Worm (Caenorhabditis elegans): ENCODE data around the gene clec-196.

DNA sequence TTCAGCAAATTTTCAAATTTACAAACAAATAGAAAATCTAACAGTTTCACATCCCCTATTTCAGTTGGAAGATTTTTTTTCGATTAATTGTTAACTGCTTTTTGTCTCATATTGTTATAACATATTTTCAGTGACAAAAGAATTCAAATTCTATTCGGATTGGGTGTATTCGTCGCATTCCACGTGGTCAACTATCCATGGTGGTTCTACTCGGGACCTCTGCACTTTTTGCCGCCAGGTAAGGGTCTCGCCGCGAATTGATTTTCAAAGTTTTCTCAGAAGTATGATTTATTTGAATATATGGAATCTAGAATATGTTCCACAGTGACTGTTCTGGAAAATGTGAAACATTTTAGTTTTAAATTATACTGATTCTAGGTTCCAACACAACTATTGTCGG lies 28.2 kb upstream of the clec-196 start:
- no peak for TF ChIP-seq fkh-6 (tag; optimal IDR thresholded peaks at IDR 0.05)
- TF ChIP-seq unc-86 (tag; optimal IDR thresholded peaks at IDR 0.05): no peak
- TF ChIP-seq ztf-16 (tag; optimal IDR thresholded peaks at IDR 0.05): no peak
- TF ChIP-seq ceh-45 (GFP tag; IDR thresholded peaks at IDR 0.05): no peak
